Worm (Caenorhabditis elegans) whole organism, late embryonic: Measurements from ENCODE around the gene T28C6.7.

Experiments
- Y22D7AL.16 ChIP-seq: sonication (generic microtip); optimal IDR thresholded peaks from 2 replicates; lab custom pipeline; 2016; ENCODE audit warnings: missing genetic modification characterization, missing compliant biosample characterization
- nhr-11 ChIP-seq: fragments of 150-350 bp; optimal IDR thresholded peaks from 2 replicates; lab custom pipeline; 2014; ENCODE audit warnings: missing biosample characterization, missing genetic modification characterization

- TF ChIP-seq Y22D7AL.16 (tag; lab: Kevin White, UChicago) (no peak), nhr-11 (tag; lab: Kevin White, UChicago) (no peak)
Measured at ce11 chrIV:8873847-8874246, 46.2 kb downstream of the T28C6.7 start, which contains the start of gene hdl-2.
